Fruit fly (Drosophila melanogaster): ENCODE results near the gene CG3708.
A peak's percentile ranks its signal among the peaks of the same experiment; 100 is the strongest.

The CG3708 gene

DNA sequence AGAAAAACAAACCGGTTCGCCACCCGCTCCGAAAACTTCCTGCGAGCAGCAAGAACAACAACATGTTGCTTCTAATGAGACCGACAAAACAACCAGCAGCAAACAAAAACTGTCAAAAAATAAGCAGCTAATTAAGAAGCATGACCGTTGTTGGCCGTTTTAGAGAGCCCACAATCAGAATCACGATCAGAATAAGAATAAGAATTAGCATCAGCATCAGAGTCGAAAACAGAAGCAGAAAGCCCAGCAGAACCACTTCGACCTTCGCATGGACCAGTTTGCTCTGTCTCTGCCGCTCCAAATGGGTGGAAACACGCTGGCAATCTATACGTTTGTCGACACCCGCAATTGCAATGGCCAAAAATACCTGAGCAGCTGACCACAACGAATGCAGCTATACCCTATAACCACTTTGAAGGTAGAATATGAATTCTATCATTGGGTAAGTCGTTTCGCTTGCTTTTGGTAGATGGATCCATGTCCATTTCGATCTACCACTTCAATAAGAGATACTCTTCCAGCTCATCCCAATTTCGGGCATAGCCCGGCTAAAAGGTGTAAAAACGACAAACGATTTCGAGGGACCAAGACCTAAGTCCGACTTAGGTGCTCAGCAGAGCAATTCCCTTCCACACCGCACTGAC, 30.4 kb downstream of the CG3708 start:
- no peak for TF ChIP-seq Mio (GFP tag; optimal IDR thresholded peaks at IDR 0.05)
- no peak for TF ChIP-seq OdsH (GFP tag; optimal IDR thresholded peaks at IDR 0.05)
- no peak for TF ChIP-seq br (GFP tag; optimal IDR thresholded peaks at IDR 0.05)
- TF ChIP-seq lola (GFP tag; optimal IDR thresholded peaks at IDR 0.05), result no peak
- TF ChIP-seq tai (GFP tag; optimal IDR thresholded peaks at IDR 0.05), result no peak
- TF ChIP-seq rgr (GFP tag; optimal IDR thresholded peaks at IDR 0.05), result no peak
- no peak for TF ChIP-seq dsf (GFP tag; optimal IDR thresholded peaks at IDR 0.05; ENCODE audit: borderline replicate concordance)
- no peak for TF ChIP-seq usp (GFP tag; optimal IDR thresholded peaks at IDR 0.05)
- TF ChIP-seq h (GFP tag; optimal IDR thresholded peaks at IDR 0.05), result no peak
- no peak for TF ChIP-seq HLH106 (tag; optimal IDR thresholded peaks at IDR 0.05)
- TF ChIP-seq brk (GFP tag; optimal IDR thresholded peaks at IDR 0.05), result no peak
- no peak for TF ChIP-seq jim (GFP tag; optimal IDR thresholded peaks at IDR 0.05)
- no peak for TF ChIP-seq dmrt93B (GFP tag; optimal IDR thresholded peaks at IDR 0.05)
- no peak for TF ChIP-seq CrebA (GFP tag; optimal IDR thresholded peaks at IDR 0.05; ENCODE audit: borderline replicate concordance)
- TF ChIP-seq Abd-B (GFP tag; optimal IDR thresholded peaks at IDR 0.05), result no peak
- TF ChIP-seq foxo (GFP tag; optimal IDR thresholded peaks at IDR 0.05), result no peak
- TF ChIP-seq Dfd (GFP tag; optimal IDR thresholded peaks at IDR 0.05), result no peak
- no peak for TF ChIP-seq Rel (GFP tag; optimal IDR thresholded peaks at IDR 0.05)
- TF ChIP-seq Rel (tag; optimal IDR thresholded peaks at IDR 0.05), result no peak
- TF ChIP-seq GATAd (GFP tag; optimal IDR thresholded peaks at IDR 0.05), result no peak
- TF ChIP-seq CG9705 (GFP tag; optimal IDR thresholded peaks at IDR 0.05), result no peak

- TF ChIP-seq Abd-B (GFP tag; optimal IDR thresholded peaks at IDR 0.05) (no peak), psq (GFP tag; optimal IDR thresholded peaks at IDR 0.05) (peak; percentile 26), foxo (GFP tag; optimal IDR thresholded peaks at IDR 0.05) (peak in 1 of 2 experiments; percentile 21), fru (GFP tag; optimal IDR thresholded peaks at IDR 0.05) (peak; percentile 26), brk (GFP tag; optimal IDR thresholded peaks at IDR 0.05) (no peak)
These were observed 31.5 kb downstream of the CG3708 start for dm6 chrX:898367-898766.

dm6 chrX:894182-894581, 35.7 kb downstream of the CG3708 start, which contains the start of gene CG11663:
TSS of gene CG11663 (plus strand) at chrX:894482.
- TF ChIP-seq Dfd (GFP tag; optimal IDR thresholded peaks at IDR 0.05) (no peak), dl (GFP tag; optimal IDR thresholded peaks at IDR 0.05; ENCODE audit: insufficient read depth in 1 of 2, partially characterized antibody in 2 of 2) (no peak), Vsx2 (GFP tag; optimal IDR thresholded peaks at IDR 0.05; ENCODE audit: partially characterized antibody) (no peak), dsf (GFP tag; optimal IDR thresholded peaks at IDR 0.05; ENCODE audit: borderline replicate concordance) (no peak)
